Fruit fly (Drosophila melanogaster): ENCODE data around the gene CG42674.

Gene CG42674

DNA sequence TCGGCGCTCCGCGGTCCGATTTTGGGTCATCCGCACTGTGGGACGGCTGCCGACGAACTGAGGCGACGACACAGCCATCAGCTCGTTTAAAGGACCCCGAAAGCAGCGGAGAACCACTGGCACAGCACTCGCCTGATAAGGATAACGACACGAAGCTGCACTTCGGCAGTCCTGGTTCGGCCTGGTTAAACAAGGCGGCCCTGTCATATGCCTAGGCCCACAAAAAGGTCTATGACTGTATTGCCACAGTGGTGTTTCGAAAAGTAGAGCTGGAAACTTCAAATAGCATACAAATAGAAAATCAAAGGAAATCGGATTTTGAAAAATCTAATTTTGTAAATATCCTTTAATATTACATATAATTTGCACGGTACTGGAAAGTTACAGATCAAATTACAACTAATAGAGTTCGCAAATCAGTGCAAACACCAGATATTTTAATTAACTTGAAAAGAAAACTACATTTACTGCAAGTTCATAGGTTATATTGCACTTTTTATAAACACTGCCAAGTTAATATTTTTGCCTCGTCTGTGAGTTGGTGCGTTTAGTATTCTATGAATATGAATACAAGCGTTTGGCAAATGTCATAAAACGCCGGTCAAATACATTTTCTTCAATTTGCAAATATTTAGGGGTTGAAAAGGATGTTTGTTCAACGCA lies 12.8 kb downstream of the CG42674 start (continued):
- peak; percentile 50 for TF ChIP-seq ey (GFP tag; optimal IDR thresholded peaks at IDR 0.05)
- no peak for TF ChIP-seq Myc (optimal IDR thresholded peaks at IDR 0.05)
- peak; percentile 9 for TF ChIP-seq psq (GFP tag; optimal IDR thresholded peaks at IDR 0.05)
- peak; percentile 53 for TF ChIP-seq rgr (GFP tag; optimal IDR thresholded peaks at IDR 0.05)
- no peak for TF ChIP-seq Hr83 (GFP tag; optimal IDR thresholded peaks at IDR 0.05; ENCODE audit: poor library complexity, severe bottlenecking)
- peak; percentile 8 for TF ChIP-seq dsf (GFP tag; optimal IDR thresholded peaks at IDR 0.05; ENCODE audit: borderline replicate concordance)
- no peak for TF ChIP-seq usp (GFP tag; optimal IDR thresholded peaks at IDR 0.05)
- TF ChIP-seq CG32264 (GFP tag; optimal IDR thresholded peaks at IDR 0.05): no peak
- peak; percentile 50 for TF ChIP-seq sv (GFP tag; optimal IDR thresholded peaks at IDR 0.05)
- TF ChIP-seq fru (GFP tag; optimal IDR thresholded peaks at IDR 0.05): peak; percentile 12

DNA sequence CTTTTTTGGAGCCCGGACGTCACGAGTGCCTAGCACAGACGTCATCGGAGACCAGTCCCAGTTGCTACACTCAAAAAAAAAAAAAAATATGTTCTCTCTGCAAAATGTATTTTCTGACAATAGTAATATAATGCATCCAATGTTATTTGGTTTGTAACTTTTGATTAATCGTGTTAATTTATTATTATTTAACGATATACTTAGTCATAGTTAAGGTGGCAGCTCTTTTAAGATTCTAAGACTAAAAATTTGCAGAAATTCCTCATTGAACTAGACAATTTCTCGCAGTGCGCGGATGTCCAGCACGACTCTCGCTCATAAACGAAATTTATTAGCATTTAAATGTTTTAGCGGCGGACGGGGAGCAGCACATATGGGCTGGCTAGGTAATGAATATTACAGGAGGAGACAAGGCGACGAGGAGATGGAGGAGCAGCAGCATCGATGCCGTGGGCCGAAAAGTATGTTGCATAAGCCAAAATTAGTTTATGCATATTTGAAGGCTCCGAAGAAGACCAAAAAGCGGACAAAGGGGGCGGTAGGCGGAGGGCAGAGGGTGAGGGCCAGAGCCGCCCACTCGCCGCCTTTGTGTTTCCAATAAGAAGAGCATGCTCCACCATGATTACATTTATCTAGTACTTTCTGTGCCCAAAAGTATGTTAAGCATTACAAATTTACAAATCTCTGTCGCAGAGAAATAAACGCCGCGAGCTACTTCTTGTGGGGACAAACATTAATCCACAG lies 14.6 kb downstream of the CG42674 start:
- TF ChIP-seq brk (GFP tag; optimal IDR thresholded peaks at IDR 0.05) (no peak), foxo (GFP tag; optimal IDR thresholded peaks at IDR 0.05) (peak in 1 of 2 experiments; percentile 61), jim (GFP tag; optimal IDR thresholded peaks at IDR 0.05) (no peak), Hr83 (GFP tag; optimal IDR thresholded peaks at IDR 0.05; ENCODE audit: poor library complexity, severe bottlenecking) (no peak), woc (GFP tag; optimal IDR thresholded peaks at IDR 0.05) (peak; percentile 2), tai (GFP tag; optimal IDR thresholded peaks at IDR 0.05) (no peak), Rel (GFP tag; optimal IDR thresholded peaks at IDR 0.05) (no peak), Rel (tag; optimal IDR thresholded peaks at IDR 0.05) (no peak), GATAd (GFP tag; optimal IDR thresholded peaks at IDR 0.05) (no peak), dmrt93B (GFP tag; optimal IDR thresholded peaks at IDR 0.05) (peak; percentile 12), CrebA (GFP tag; optimal IDR thresholded peaks at IDR 0.05; ENCODE audit: borderline replicate concordance) (no peak), dsf (GFP tag; optimal IDR thresholded peaks at IDR 0.05; ENCODE audit: borderline replicate concordance) (no peak), rgr (GFP tag; optimal IDR thresholded peaks at IDR 0.05) (peak; percentile 55), Vsx2 (GFP tag; optimal IDR thresholded peaks at IDR 0.05; ENCODE audit: partially characterized antibody) (no peak), Hnf4 (GFP tag; optimal IDR thresholded peaks at IDR 0.05) (peak; percentile 4), ey (GFP tag; optimal IDR thresholded peaks at IDR 0.05) (peak; percentile 62), psq (GFP tag; optimal IDR thresholded peaks at IDR 0.05) (peak; percentile 22), HLH106 (tag; optimal IDR thresholded peaks at IDR 0.05) (peak; percentile 50), dl (GFP tag; optimal IDR thresholded peaks at IDR 0.05; ENCODE audit: insufficient read depth in 1 of 2, partially characterized antibody in 2 of 2) (no peak), usp (GFP tag; optimal IDR thresholded peaks at IDR 0.05) (no peak), CG9705 (GFP tag; optimal IDR thresholded peaks at IDR 0.05) (peak; percentile 4), lola (GFP tag; optimal IDR thresholded peaks at IDR 0.05) (peak; percentile 87), pan (optimal IDR thresholded peaks at IDR 0.05) (no peak), br (GFP tag; optimal IDR thresholded peaks at IDR 0.05) (peak; percentile 36), fru (GFP tag; optimal IDR thresholded peaks at IDR 0.05) (peak; percentile 63), h (GFP tag; optimal IDR thresholded peaks at IDR 0.05) (peak; percentile 72), sage (GFP tag; optimal IDR thresholded peaks at IDR 0.05) (no peak), OdsH (GFP tag; optimal IDR thresholded peaks at IDR 0.05) (peak; percentile 52), sv (GFP tag; optimal IDR thresholded peaks at IDR 0.05) (no peak), Mio (GFP tag; optimal IDR thresholded peaks at IDR 0.05) (no peak), Dif (GFP tag; optimal IDR thresholded peaks at IDR 0.05; ENCODE audit: partially characterized antibody) (no peak), CG32264 (GFP tag; optimal IDR thresholded peaks at IDR 0.05) (no peak), Abd-B (GFP tag; optimal IDR thresholded peaks at IDR 0.05) (peak; percentile 6), Sp1 (GFP tag; optimal IDR thresholded peaks at IDR 0.05) (peak; percentile 38), Dfd (GFP tag; optimal IDR thresholded peaks at IDR 0.05) (no peak), Hr78 (GFP tag; optimal IDR thresholded peaks at IDR 0.05) (no peak), Jra (GFP tag; optimal IDR thresholded peaks at IDR 0.05) (no peak), Myc (optimal IDR thresholded peaks at IDR 0.05) (peak; percentile 81), N (GFP tag; optimal IDR thresholded peaks at IDR 0.05) (peak; percentile 92)

Data from whole organism, wandering third instar larva.